Fruit fly (Drosophila melanogaster): ENCODE measurements around the gene EMC5.

dm6 chr2L:19021278-19022220 lies 34.0 kb downstream of the EMC5 start:
- no peak for TF ChIP-seq usp (GFP tag; optimal IDR thresholded peaks at IDR 0.05)
- no peak for TF ChIP-seq pan (optimal IDR thresholded peaks at IDR 0.05)
- TF ChIP-seq CG8478 (optimal IDR thresholded peaks at IDR 0.05): no peak
